Worm (Caenorhabditis elegans) whole organism, late embryonic: Measurements from ENCODE around the gene dhs-29.

Experiments used
- fkh-10 ChIP-seq: fragments of 150-350 bp; optimal IDR thresholded peaks from 2 replicates; lab custom pipeline; 2014; ENCODE audit warnings: missing biosample characterization, missing genetic modification reagents, missing genetic modification characterization
- hlh-13 ChIP-seq: fragments of 200-800 bp; sonication (Bioruptor generic); optimal IDR thresholded peaks from 2 replicates; lab custom pipeline; 2018; ENCODE audit warnings: mild to moderate bottlenecking, missing genetic modification characterization, missing compliant biosample characterization

DNA sequence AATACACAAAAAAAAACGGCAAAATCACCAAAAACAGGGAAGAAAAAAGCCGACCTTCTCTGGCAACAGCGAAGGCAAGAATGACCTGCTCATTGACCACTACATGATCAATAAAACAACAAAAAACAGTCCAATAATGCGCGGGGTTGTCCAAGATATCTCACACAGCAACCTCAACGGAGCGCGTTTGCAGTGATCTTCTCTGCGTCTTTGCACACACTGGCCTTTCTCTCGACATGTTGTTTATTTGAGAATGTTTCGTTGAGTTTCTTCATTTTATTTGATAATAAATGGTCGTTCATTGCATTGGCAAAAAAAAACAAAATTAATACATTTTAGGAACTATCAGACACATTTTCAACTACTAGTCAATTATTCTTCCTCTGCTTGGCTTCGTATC is 3.1 kb downstream of the dhs-29 start:
- TF ChIP-seq hlh-13 (GFP tag; lab: Kevin White, UChicago) (no peak), fkh-10 (GFP tag; lab: Kevin White, UChicago) (no peak)
